Worm (Caenorhabditis elegans) whole organism, L4 larva: Measurements from ENCODE around the gene F09E10.5.

Source experiments
- F10B5.3 ChIP-seq: sonication (generic microtip); optimal IDR thresholded peaks from 2 replicates; lab custom pipeline; 2016; ENCODE audit warnings: mild to moderate bottlenecking, missing genetic modification characterization, missing compliant biosample characterization
- F26F4.8 ChIP-seq: fragments of 200-800 bp; sonication (Bioruptor generic); conservative IDR thresholded peaks from 2 replicates; pipeline ENCODE4 v1.3.6; 2022; ENCODE audit warnings: missing genetic modification characterization, missing compliant biosample characterization
- Y75B8A.6 ChIP-seq: fragments of 200-800 bp; sonication (Bioruptor generic); IDR thresholded peaks from 2 replicates; pipeline ENCODE4 v1.3.6; 2022; ENCODE audit warnings: missing genetic modification reagents, missing genetic modification characterization, missing compliant biosample characterization
- ZK337.2 ChIP-seq: fragments of 200-800 bp; sonication (Bioruptor generic); IDR thresholded peaks from 2 replicates; pipeline ENCODE4 v1.3.6; 2022; ENCODE audit warnings: missing genetic modification reagents, missing genetic modification characterization, missing compliant biosample characterization
- aha-1 ChIP-seq: fragments of 150-350 bp; peaks from one replicate; lab custom pipeline; 2014; ENCODE audit warnings: missing biosample characterization, missing genetic modification characterization
- attf-4 ChIP-seq: sonication (generic microtip); optimal IDR thresholded peaks from 3 replicates; lab custom pipeline; 2017; ENCODE audit warnings: missing biosample characterization, missing genetic modification characterization
- ceh-20 ChIP-seq: fragments of 200-800 bp; sonication (Bioruptor generic); IDR thresholded peaks from 2 replicates; pipeline ENCODE4 v1.3.6; 2022; ENCODE audit warnings: missing genetic modification reagents, missing genetic modification characterization, missing compliant biosample characterization
- ceh-32 ChIP-seq: sonication (generic microtip); optimal IDR thresholded peaks from 2 replicates; lab custom pipeline; 2016; ENCODE audit warnings: mild to moderate bottlenecking, missing genetic modification characterization, missing compliant biosample characterization; ENCODE audit not compliant: poor library complexity
- ceh-44 ChIP-seq: fragments of 200-800 bp; sonication (Bioruptor generic); IDR thresholded peaks from 2 replicates; pipeline ENCODE4 v1.3.6; 2022; ENCODE audit warnings: missing genetic modification reagents, missing genetic modification characterization, missing compliant biosample characterization
- ces-1 ChIP-seq: fragments of 150-350 bp; sonication (generic microtip); optimal IDR thresholded peaks from 4 replicates; lab custom pipeline; 2014; ENCODE audit warnings: missing biosample characterization, missing genetic modification reagents, missing genetic modification characterization
- daf-12 ChIP-seq: fragments of 150-350 bp; optimal IDR thresholded peaks from 2 replicates; lab custom pipeline; 2014; ENCODE audit warnings: missing biosample characterization, missing genetic modification reagents, missing genetic modification characterization
- daf-16 ChIP-seq, 3 experiments: sonication (generic microtip); optimal IDR thresholded peaks; 2 replicates each; lab custom pipeline; 2016 to 2017; ENCODE audit warnings: missing genetic modification characterization in 3 of 3, missing genetic modification reagents in 3 of 3, mild to moderate bottlenecking in 2 of 3, missing compliant biosample characterization in 2 of 3, missing biosample characterization in 1 of 3, moderate library complexity in 1 of 3
- daf-8 ChIP-seq: fragments of 200-800 bp; sonication (Bioruptor generic); IDR thresholded peaks from 2 replicates; pipeline ENCODE4 v1.3.6; 2022; ENCODE audit warnings: missing genetic modification characterization, missing compliant biosample characterization
- dmd-6 ChIP-seq: fragments of 200-800 bp; sonication (Bioruptor generic); IDR thresholded peaks from 2 replicates; pipeline ENCODE4 v1.3.6; 2022; ENCODE audit warnings: missing genetic modification reagents, missing genetic modification characterization, missing compliant biosample characterization
- dmd-9 ChIP-seq: fragments of 200-800 bp; sonication (Bioruptor generic); IDR thresholded peaks from 2 replicates; pipeline ENCODE4 v1.3.6; 2022; ENCODE audit warnings: missing genetic modification reagents, missing genetic modification characterization, missing compliant biosample characterization
- dve-1 ChIP-seq: sonication (generic microtip); optimal IDR thresholded peaks from 2 replicates; lab custom pipeline; 2017; ENCODE audit warnings: antibody characterized with exemption, mild to moderate bottlenecking, missing genetic modification characterization, missing compliant biosample characterization; ENCODE audit not compliant: insufficient read depth
- egl-43 ChIP-seq: fragments of 200-800 bp; sonication (Bioruptor generic); IDR thresholded peaks from 2 replicates; pipeline ENCODE4 v1.3.6; 2022; ENCODE audit warnings: missing genetic modification reagents, missing genetic modification characterization, missing compliant biosample characterization
- fkh-10 ChIP-seq: fragments of 150-350 bp; optimal IDR thresholded peaks from 2 replicates; lab custom pipeline; 2014; ENCODE audit warnings: missing biosample characterization, missing genetic modification reagents, missing genetic modification characterization
- hif-1 ChIP-seq, 2 experiments: sonication (generic microtip); optimal IDR thresholded peaks; 2 replicates each; lab custom pipeline; 2016 to 2017; ENCODE audit warnings: missing compliant biosample characterization in 2 of 2, missing genetic modification characterization in 2 of 2, missing genetic modification reagents in 2 of 2, missing genotype in 2 of 2, mild to moderate bottlenecking in 1 of 2
- hlh-11 ChIP-seq: fragments of 200-800 bp; sonication (Bioruptor generic); optimal IDR thresholded peaks from 2 replicates; lab custom pipeline; 2018; ENCODE audit warnings: mild to moderate bottlenecking, missing genetic modification characterization, missing compliant biosample characterization
- hmg-1.1 ChIP-seq: fragments of 200-800 bp; sonication (Bioruptor generic); IDR thresholded peaks from 2 replicates; pipeline ENCODE4 v1.3.6; 2022; ENCODE audit warnings: missing genetic modification reagents, missing genetic modification characterization, missing compliant biosample characterization
- lim-7 ChIP-seq: fragments of 200-800 bp; sonication (Bioruptor generic); IDR thresholded peaks from 2 replicates; pipeline ENCODE4 v1.3.6; 2022; ENCODE audit warnings: missing genetic modification characterization, missing compliant biosample characterization
- lsy-2 ChIP-seq, 2 experiments: fragments of 150-350 bp in 1 of 2; sonication (generic microtip) in 1 of 2; optimal IDR thresholded peaks; 2 replicates each; lab custom pipeline; 2014 to 2017; ENCODE audit warnings: missing biosample characterization in 2 of 2, missing genetic modification characterization in 2 of 2
- mdl-1 ChIP-seq, 2 experiments: fragments of 150-350 bp in 1 of 2; sonication (generic microtip) in 1 of 2; optimal IDR thresholded peaks; 2 replicates each; lab custom pipeline; 2014 to 2017; ENCODE audit warnings: missing biosample characterization in 2 of 2, missing genetic modification characterization in 2 of 2
- mep-1 ChIP-seq: fragments of 150-350 bp; sonication (generic microtip); optimal IDR thresholded peaks from 3 replicates; lab custom pipeline; 2014; ENCODE audit warnings: missing biosample characterization, missing genetic modification characterization
- mes-2 ChIP-seq: sonication (generic microtip); optimal IDR thresholded peaks from 2 replicates; lab custom pipeline; 2016; ENCODE audit warnings: missing genotype, mild to moderate bottlenecking, missing genetic modification characterization, missing compliant biosample characterization; ENCODE audit not compliant: poor library complexity, severe bottlenecking
- mxl-2 ChIP-seq: fragments of 200-800 bp; sonication (Bioruptor generic); conservative IDR thresholded peaks from 2 replicates; pipeline ENCODE4 v1.3.6; 2022; ENCODE audit warnings: missing genetic modification reagents, missing genetic modification characterization, missing compliant biosample characterization
- mxl-3 ChIP-seq: fragments of 200-800 bp; sonication (Bioruptor generic); optimal IDR thresholded peaks from 2 replicates; lab custom pipeline; 2018; ENCODE audit warnings: mild to moderate bottlenecking, missing genetic modification characterization, missing compliant biosample characterization
- nhr-11 ChIP-seq: fragments of 150-350 bp; optimal IDR thresholded peaks from 2 replicates; lab custom pipeline; 2014; ENCODE audit warnings: missing biosample characterization, missing genetic modification characterization
- nhr-111 ChIP-seq: fragments of 200-800 bp; sonication (Bioruptor generic); optimal IDR thresholded peaks from 2 replicates; lab custom pipeline; 2018; ENCODE audit warnings: mild to moderate bottlenecking, missing genetic modification characterization, missing compliant biosample characterization
- nhr-25 ChIP-seq: sonication (generic microtip); optimal IDR thresholded peaks from 2 replicates; lab custom pipeline; 2017; ENCODE audit warnings: missing genetic modification characterization, mild to moderate bottlenecking, missing compliant biosample characterization, antibody characterized with exemption, moderate library complexity, borderline replicate concordance; ENCODE audit not compliant: insufficient read depth
- nhr-28 ChIP-seq: fragments of 150-350 bp; optimal IDR thresholded peaks from 2 replicates; lab custom pipeline; 2014; ENCODE audit warnings: missing biosample characterization, missing genetic modification characterization
- nhr-48 ChIP-seq: sonication (generic microtip); optimal IDR thresholded peaks from 2 replicates; lab custom pipeline; 2016; ENCODE audit warnings: mild to moderate bottlenecking, missing genetic modification characterization, missing compliant biosample characterization
- nhr-76 ChIP-seq: fragments of 150-350 bp; optimal IDR thresholded peaks from 2 replicates; lab custom pipeline; 2014; ENCODE audit warnings: missing biosample characterization, missing genetic modification characterization
- pqm-1 ChIP-seq: sonication (generic microtip); optimal IDR thresholded peaks from 2 replicates; lab custom pipeline; 2017; ENCODE audit warnings: missing biosample characterization, missing genetic modification characterization
- unc-39 ChIP-seq: sonication (generic microtip); optimal IDR thresholded peaks from 2 replicates; lab custom pipeline; 2017; ENCODE audit warnings: missing biosample characterization, missing genetic modification characterization
- zfp-2 ChIP-seq: sonication (generic microtip); optimal IDR thresholded peaks from 2 replicates; lab custom pipeline; 2016; ENCODE audit warnings: mild to moderate bottlenecking, missing genetic modification characterization, missing compliant biosample characterization
- zip-2 ChIP-seq: fragments of 150-350 bp; optimal IDR thresholded peaks from 2 replicates; lab custom pipeline; 2014; ENCODE audit warnings: missing biosample characterization, missing genetic modification characterization
- ztf-7 ChIP-seq: fragments of 150-350 bp; optimal IDR thresholded peaks from 2 replicates; lab custom pipeline; 2014; ENCODE audit warnings: missing biosample characterization, missing genetic modification characterization

Gene F09E10.5

DNA sequence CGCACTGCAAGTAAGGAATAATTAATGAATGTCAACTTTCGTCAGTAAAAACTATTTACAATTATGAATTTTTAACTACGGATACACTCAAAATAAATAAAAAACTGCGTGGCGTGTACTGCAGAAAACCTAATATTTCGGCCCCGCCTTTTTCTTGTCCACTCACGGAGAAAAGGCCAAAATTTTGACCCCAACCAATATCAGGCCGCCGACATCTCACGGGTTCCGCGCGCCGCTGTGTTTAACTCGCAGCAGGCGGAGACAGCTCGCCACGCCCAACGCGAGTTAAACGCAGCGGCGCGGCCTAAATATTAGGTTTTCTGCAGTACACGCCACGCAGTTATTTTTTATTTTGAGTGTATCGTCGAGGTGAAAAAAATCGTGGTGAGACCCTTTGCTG, 22.9 kb downstream of the F09E10.5 start:
- TF ChIP-seq lim-7 (GFP tag; lab: Robert Waterston, UW), result no peak
- TF ChIP-seq egl-43 (GFP tag; lab: Robert Waterston, UW), result 0 out of 2 replicates have a peak, but pooled peaks have one; percentile 38
- no peak for TF ChIP-seq dmd-6 (GFP tag; lab: Robert Waterston, UW)

DNA sequence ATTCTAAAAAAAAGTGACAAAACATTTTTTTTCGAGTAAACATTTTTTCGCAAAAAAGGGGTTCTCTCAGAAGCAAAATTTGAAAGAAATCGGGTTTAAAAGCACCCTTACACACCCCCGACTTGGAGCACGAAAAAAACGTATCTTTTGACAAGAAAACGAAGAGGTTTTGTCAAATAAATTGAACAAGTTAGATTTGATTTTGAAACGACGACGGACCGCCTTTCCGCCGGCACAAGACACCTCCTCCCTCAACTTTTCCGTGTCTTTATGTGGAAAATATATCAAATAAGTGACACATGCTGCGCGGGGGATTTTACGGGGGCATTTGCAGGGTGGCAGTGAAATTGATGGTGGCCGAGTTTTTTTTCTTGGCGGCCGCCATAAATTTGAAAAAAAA, 26.1 kb downstream of the F09E10.5 start:
- no peak for TF ChIP-seq zfp-2
- TF ChIP-seq ceh-20, result no peak
- TF ChIP-seq Y75B8A.6 (GFP tag; lab: Robert Waterston, UW), result no peak
- TF ChIP-seq ZK337.2 (GFP tag; lab: Robert Waterston, UW), result 0 out of 2 replicates have a peak, but pooled peaks have one; percentile 11
- no peak for TF ChIP-seq ceh-44 (GFP tag; lab: Robert Waterston, UW)
- no peak for TF ChIP-seq F26F4.8 (GFP tag; lab: Robert Waterston, UW)
- no peak for TF ChIP-seq ces-1 (GFP tag; lab: Kevin White, UChicago)
- peak; percentile 73 for TF ChIP-seq fkh-10 (GFP tag; lab: Kevin White, UChicago)
- no peak for TF ChIP-seq nhr-76 (tag; lab: Kevin White, UChicago)
- TF ChIP-seq, all 104 proteins: peak for 2

DNA sequence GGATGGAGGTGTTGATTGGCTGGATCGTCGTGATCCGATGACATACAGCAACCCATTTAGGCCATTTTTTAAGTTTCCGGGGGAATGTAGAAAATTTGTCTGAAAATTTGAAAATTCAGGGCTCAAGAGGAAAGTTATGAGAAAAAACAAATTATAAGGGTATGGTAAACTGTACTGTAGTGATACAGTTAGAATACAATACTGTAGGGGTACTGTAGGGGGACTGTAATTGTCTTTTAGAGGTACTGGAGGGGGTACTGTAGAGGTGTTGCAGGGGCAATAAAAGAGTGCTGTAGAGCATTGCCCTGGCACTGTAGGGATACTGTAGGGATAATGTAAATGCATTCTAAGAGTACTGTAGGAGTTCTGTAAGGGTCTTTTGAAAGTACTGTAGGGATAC, 29.5 kb downstream of the F09E10.5 start, which contains the start of gene D1005.6:
D1005.6 (minus strand) TSS at position 101 of the 400 bp plus-strand sequence.
- TF ChIP-seq daf-12 (tag; lab: Kevin White, UChicago) (no peak), F10B5.3 (tag; lab: Kevin White, UChicago) (no peak), fkh-10 (GFP tag; lab: Kevin White, UChicago) (no peak), nhr-11 (tag; lab: Kevin White, UChicago) (no peak), dmd-9 (no peak), lsy-2 (tag; optimal IDR thresholded peaks at IDR 0.05; lab: Kevin White, UChicago) (no peak), nhr-111 (GFP tag; lab: Kevin White, UChicago) (no peak), nhr-25 (tag; lab: Kevin White, UChicago) (no peak), F26F4.8 (GFP tag; lab: Robert Waterston, UW) (no peak), ceh-32 (no peak), attf-4 (tag; lab: Kevin White, UChicago) (no peak)

DNA sequence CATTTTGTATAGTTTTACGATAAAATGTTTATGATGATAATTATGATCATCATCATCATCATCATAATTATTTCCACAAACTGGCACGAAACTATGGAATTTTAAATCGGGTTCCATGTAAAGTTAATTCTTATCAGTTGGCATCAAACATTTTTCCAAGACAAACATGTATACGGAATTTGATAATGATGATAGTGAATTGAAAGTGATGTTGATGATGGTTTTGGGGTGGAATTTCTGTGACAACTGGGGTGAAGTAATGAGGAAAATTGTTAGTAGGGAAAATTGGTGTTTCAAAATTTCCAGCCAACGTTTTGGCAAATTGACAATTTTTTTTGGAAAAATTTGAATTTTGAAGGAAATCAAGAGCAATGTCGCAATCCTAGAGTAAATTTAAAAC, 34.4 kb downstream of the F09E10.5 start:
- TF ChIP-seq daf-16 (GFP tag; optimal IDR thresholded peaks at IDR 0.05; lab: Kevin White, UChicago) (no peak), daf-16 (tag; optimal IDR thresholded peaks at IDR 0.05; lab: Kevin White, UChicago) (peak; percentile 58), ztf-7 (no peak)

DNA sequence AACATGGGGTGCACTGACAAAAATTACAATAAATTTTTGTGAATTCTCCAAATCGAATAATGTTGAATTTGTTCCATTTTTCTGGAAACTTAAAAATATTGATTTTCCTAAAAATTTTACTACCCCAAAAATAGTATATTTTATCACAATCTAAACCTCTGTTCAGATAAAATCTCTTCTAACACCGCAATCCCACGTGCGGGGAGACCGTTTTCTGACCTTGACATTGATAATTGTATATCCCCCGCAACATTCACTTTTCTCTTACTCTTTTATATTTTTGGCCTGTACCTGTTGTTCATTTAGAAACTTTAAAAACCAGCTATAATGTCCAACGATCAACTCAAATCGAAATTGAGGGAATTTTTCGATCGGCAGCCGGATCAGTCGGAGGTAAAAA, 35.4 kb downstream of the F09E10.5 start, which contains the start of gene D1005.2:
D1005.2 (plus strand) TSS at position 230 of the 400 bp plus-strand sequence.
- TF ChIP-seq unc-39 (tag; lab: Kevin White, UChicago), result no peak
- peak; percentile 35 for TF ChIP-seq mxl-3 (GFP tag; lab: Kevin White, UChicago)
- peak in 1 of 2 experiments; percentile 64 for TF ChIP-seq mdl-1 (tag; optimal IDR thresholded peaks at IDR 0.05; lab: Kevin White, UChicago)
- TF ChIP-seq nhr-28 (tag; lab: Kevin White, UChicago), result peak; percentile 40
- TF ChIP-seq, all 104 proteins: peak for 3

DNA sequence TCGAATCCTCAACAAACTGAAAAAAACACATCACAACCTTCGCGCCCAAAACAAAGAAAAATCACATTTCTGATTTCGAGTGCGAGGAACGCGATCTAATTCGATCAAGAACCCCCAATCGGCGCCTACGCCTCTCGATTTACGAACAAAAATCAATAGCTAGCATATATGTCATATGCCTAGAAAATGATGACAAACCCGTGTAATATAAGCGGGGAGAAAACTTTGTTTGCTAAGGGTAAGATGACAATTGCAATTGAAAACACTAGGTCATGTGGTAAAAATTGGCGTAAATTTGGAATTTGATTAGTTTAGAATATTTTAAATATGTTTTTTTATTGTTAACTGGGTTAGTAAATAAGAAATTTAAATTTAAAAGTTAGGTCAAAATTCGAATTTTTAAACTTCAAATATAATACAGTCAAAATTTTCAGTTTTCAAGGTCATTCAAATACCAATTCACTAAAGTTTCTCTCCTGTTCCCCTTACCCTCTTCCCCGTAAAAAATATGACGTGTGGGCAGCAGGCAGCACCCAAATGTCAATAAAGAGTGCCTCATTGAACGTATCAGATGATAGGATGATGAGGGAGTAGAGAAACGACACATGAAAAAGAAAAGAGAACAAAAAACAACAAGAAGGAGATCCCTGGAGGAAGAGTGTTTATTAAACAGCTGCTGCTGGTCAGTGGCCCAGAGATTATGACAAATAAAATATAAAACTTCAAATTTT, 37.6 kb downstream of the F09E10.5 start:
- peak in 1 of 2 experiments; percentile 67 for TF ChIP-seq mdl-1 (tag; optimal IDR thresholded peaks at IDR 0.05; lab: Kevin White, UChicago)
- no peak for TF ChIP-seq daf-8 (GFP tag; lab: Robert Waterston, UW)
- peak; percentile 25 for TF ChIP-seq pqm-1
- peak; percentile 92 for TF ChIP-seq aha-1
- TF ChIP-seq mxl-2 (GFP tag; lab: Robert Waterston, UW), result 0 out of 2 replicates have a peak, but pooled peaks have one; percentile 21
- TF ChIP-seq mep-1, result peak; percentile 68
- TF ChIP-seq hif-1 (tag; optimal IDR thresholded peaks at IDR 0.05; lab: Kevin White, UChicago), result peak in 1 of 2 experiments; percentile 36
- TF ChIP-seq hlh-11 (tag; lab: Kevin White, UChicago), result peak; percentile 86
- peak; percentile 44 for TF ChIP-seq nhr-48 (tag; lab: Kevin White, UChicago)
- peak; percentile 45 for TF ChIP-seq nhr-25 (tag; lab: Kevin White, UChicago)
- peak; percentile 62 for TF ChIP-seq mes-2 (tag; lab: Kevin White, UChicago)
- peak; percentile 64 for TF ChIP-seq dve-1 (tag; lab: Kevin White, UChicago)
- TF ChIP-seq F10B5.3 (tag; lab: Kevin White, UChicago), result no peak
- TF ChIP-seq egl-43 (GFP tag; lab: Robert Waterston, UW), result no peak
- peak; percentile 48 for TF ChIP-seq hmg-1.1 (GFP tag; lab: Robert Waterston, UW)
- no peak for TF ChIP-seq zip-2 (tag; lab: Kevin White, UChicago)
